Worm (Caenorhabditis elegans) whole organism, L4/young adult: ENCODE results near the gene zyg-12.

Experiments used
- W03F9.2 ChIP-seq: fragments of 150-350 bp; optimal IDR thresholded peaks from 2 replicates; lab custom pipeline; 2014; ENCODE audit warnings: missing biosample characterization, missing genetic modification characterization
- dao-5 ChIP-seq: sonication (generic microtip); optimal IDR thresholded peaks from 2 replicates; lab custom pipeline; 2016; ENCODE audit warnings: missing genotype, missing genetic modification characterization, moderate library complexity, missing compliant biosample characterization
- him-1 ChIP-seq: sonication (generic microtip); optimal IDR thresholded peaks from 2 replicates; lab custom pipeline; 2016; ENCODE audit warnings: missing genotype, missing genetic modification reagents, missing genetic modification characterization, missing compliant biosample characterization

- no peak for TF ChIP-seq W03F9.2 (tag; lab: Kevin White, UChicago)
- no peak for TF ChIP-seq him-1 (tag; lab: Kevin White, UChicago)
- TF ChIP-seq dao-5 = no peak
Observed at ce11 chrII:4914214-4914613, 35.5 kb upstream of the zyg-12 start, which contains the start of gene R05F9.11.
